Fruit fly (Drosophila melanogaster) whole organism, embryonic: Measurements from ENCODE around the gene CG9449.

Experiments
- Adf1 ChIP-seq: fragments of 200-800 bp; sonication (Bioruptor generic); IDR thresholded peaks from 2 replicates; pipeline ENCODE4 v1.3.6; 2022; ENCODE audit warnings: missing biosample characterization, missing genetic modification characterization
- Atf3 ChIP-seq: fragments of 200-800 bp; sonication (Bioruptor generic); optimal IDR thresholded peaks from 3 replicates; lab custom pipeline; 2016; ENCODE audit warnings: missing biosample characterization, missing genetic modification characterization
- Bdp1 ChIP-seq: fragments of 200-800 bp; sonication (Bioruptor generic); optimal IDR thresholded peaks from 3 replicates; lab custom pipeline; 2016; ENCODE audit warnings: missing biosample characterization, missing genetic modification characterization
- CG10565 ChIP-seq: fragments of 200-800 bp; sonication (Bioruptor generic); optimal IDR thresholded peaks from 3 replicates; lab custom pipeline; 2016; ENCODE audit warnings: missing biosample characterization, mild to moderate bottlenecking, missing genetic modification characterization
- CG11085 ChIP-seq: fragments of 200-800 bp; sonication (Bioruptor generic); IDR thresholded peaks from 2 replicates; pipeline ENCODE4 v1.3.6; 2022; ENCODE audit warnings: missing biosample characterization, missing genetic modification characterization
- CG11398 ChIP-seq: fragments of 200-800 bp; sonication (Bioruptor generic); optimal IDR thresholded peaks from 2 replicates; lab custom pipeline; 2016; ENCODE audit warnings: missing biosample characterization, missing genetic modification characterization
- CG11696 ChIP-seq: fragments of 200-800 bp; sonication (Bioruptor generic); IDR thresholded peaks from 2 replicates; pipeline ENCODE4 v1.3.6; 2022; ENCODE audit warnings: missing biosample characterization, missing genetic modification characterization
- CG12071 ChIP-seq: fragments of 200-800 bp; sonication (Bioruptor generic); optimal IDR thresholded peaks from 3 replicates; lab custom pipeline; 2018; ENCODE audit warnings: missing biosample characterization, mild to moderate bottlenecking, missing genetic modification characterization
- CG12744 ChIP-seq: fragments of 200-800 bp; sonication (Bioruptor generic); optimal IDR thresholded peaks from 2 replicates; lab custom pipeline; 2016; ENCODE audit warnings: missing biosample characterization, missing genetic modification characterization
- CG1529 ChIP-seq: fragments of 200-800 bp; sonication (Bioruptor generic); optimal IDR thresholded peaks from 3 replicates; lab custom pipeline; 2018; ENCODE audit warnings: missing biosample characterization, missing genetic modification characterization
- CG1602 ChIP-seq: fragments of 200-800 bp; sonication (Bioruptor generic); optimal IDR thresholded peaks from 3 replicates; lab custom pipeline; 2016; ENCODE audit warnings: missing biosample characterization, missing genetic modification characterization
- CG17359 ChIP-seq: fragments of 200-800 bp; sonication (Bioruptor generic); optimal IDR thresholded peaks from 3 replicates; lab custom pipeline; 2018; ENCODE audit warnings: missing biosample characterization, mild to moderate bottlenecking, missing genetic modification characterization, moderate library complexity
- CG17568 ChIP-seq: fragments of 200-800 bp; sonication (Bioruptor generic); optimal IDR thresholded peaks from 2 replicates; lab custom pipeline; 2018; ENCODE audit warnings: missing biosample characterization, mild to moderate bottlenecking, missing genetic modification characterization, moderate library complexity
- CG17802 ChIP-seq: fragments of 200-800 bp; sonication (Bioruptor generic); optimal IDR thresholded peaks from 2 replicates; lab custom pipeline; 2018; ENCODE audit warnings: missing biosample characterization, mild to moderate bottlenecking, missing genetic modification characterization, moderate library complexity
- CG18262 ChIP-seq: fragments of 200-800 bp; optimal IDR thresholded peaks from 3 replicates; lab custom pipeline; 2019; ENCODE audit warnings: missing biosample characterization, mild to moderate bottlenecking, missing genetic modification characterization, moderate library complexity
- CG18599 ChIP-seq: fragments of 200-800 bp; sonication (Bioruptor generic); optimal IDR thresholded peaks from 3 replicates; lab custom pipeline; 2017; ENCODE audit warnings: missing biosample characterization, missing genetic modification characterization, mild to moderate bottlenecking, moderate library complexity, missing genetic modification reagents
- CG2129 ChIP-seq: fragments of 200-800 bp; sonication (Bioruptor generic); IDR thresholded peaks from 2 replicates; pipeline ENCODE4 v1.3.6; 2022; ENCODE audit warnings: missing biosample characterization, missing genetic modification characterization; ENCODE audit not compliant: partially characterized antibody
- CG31441 ChIP-seq: fragments of 200-800 bp; sonication (Bioruptor generic); IDR thresholded peaks from 2 replicates; pipeline ENCODE4 v1.3.6; 2022; ENCODE audit warnings: missing biosample characterization, missing genetic modification characterization
- CG3726 ChIP-seq: fragments of 200-800 bp; sonication (Bioruptor generic); IDR thresholded peaks from 3 replicates; pipeline ENCODE4, ENCODE4 v1.3.6; 2022; ENCODE audit warnings: missing biosample characterization, missing genetic modification characterization
- CG4282 ChIP-seq: fragments of 200-800 bp; sonication (Bioruptor generic); optimal IDR thresholded peaks from 2 replicates; lab custom pipeline; 2016; ENCODE audit warnings: missing biosample characterization, missing genetic modification characterization
- CG4730 ChIP-seq: fragments of 200-800 bp; sonication (Bioruptor generic); IDR thresholded peaks from 2 replicates; pipeline ENCODE4 v1.3.6; 2022; ENCODE audit warnings: missing biosample characterization, missing genetic modification characterization
- CG4854 ChIP-seq: fragments of 200-800 bp; sonication (Bioruptor generic); optimal IDR thresholded peaks from 2 replicates; lab custom pipeline; 2016; ENCODE audit warnings: missing biosample characterization, missing genetic modification characterization, inconsistent platforms
- CG6254 ChIP-seq: fragments of 200-800 bp; sonication (Bioruptor generic); optimal IDR thresholded peaks from 3 replicates; lab custom pipeline; 2017; ENCODE audit warnings: mild to moderate bottlenecking, missing biosample characterization, missing genetic modification reagents, missing genetic modification characterization
- CG7357 ChIP-seq: fragments of 200-800 bp; sonication (Bioruptor generic); IDR thresholded peaks from 3 replicates; pipeline ENCODE4 v1.3.6; 2022; ENCODE audit warnings: missing biosample characterization, missing genetic modification characterization
- CG8478 ChIP-seq: fragments of >200 bp; optimal IDR thresholded peaks from 2 replicates; lab custom pipeline; 2018
- CG9609 ChIP-seq: fragments of 200-800 bp; sonication (Bioruptor generic); optimal IDR thresholded peaks from 3 replicates; lab custom pipeline; 2016; ENCODE audit warnings: missing biosample characterization, missing genetic modification characterization
- Doc2 ChIP-seq: fragments of 200-800 bp; sonication (Bioruptor generic); IDR thresholded peaks from 2 replicates; pipeline ENCODE4 v1.3.6; 2022; ENCODE audit warnings: missing biosample characterization, missing genetic modification characterization
- HLH3B ChIP-seq: fragments of 200-800 bp; sonication (Bioruptor generic); IDR thresholded peaks from 2 replicates; pipeline ENCODE4 v1.3.6; 2022; ENCODE audit warnings: missing biosample characterization, missing genetic modification characterization
- Kr ChIP-seq: fragments of 200-800 bp; sonication (Bioruptor generic); optimal IDR thresholded peaks from 2 replicates; lab custom pipeline; 2017; ENCODE audit warnings: missing biosample characterization, mild to moderate bottlenecking, missing genetic modification characterization
- Med ChIP-seq: fragments of 200-800 bp; sonication (Bioruptor generic); peaks from one replicate; lab custom pipeline; 2016; ENCODE audit warnings: missing biosample characterization, missing genetic modification characterization, mild to moderate bottlenecking, inconsistent platforms, moderate library complexity
- Nf-YB ChIP-seq: fragments of 200-800 bp; sonication (Bioruptor generic); optimal IDR thresholded peaks from 3 replicates; lab custom pipeline; 2019; ENCODE audit warnings: missing biosample characterization, mild to moderate bottlenecking, missing genetic modification characterization, moderate library complexity
- Pdp1 ChIP-seq, 2 experiments: fragments of 200-800 bp; sonication (Bioruptor generic); optimal IDR thresholded peaks; 3 replicates each; lab custom pipeline; 2016; ENCODE audit warnings: missing biosample characterization in 2 of 2, missing genetic modification characterization in 2 of 2, mild to moderate bottlenecking in 1 of 2, moderate library complexity in 1 of 2
- Rfx ChIP-seq: fragments of 200-800 bp; sonication (Bioruptor generic); IDR thresholded peaks from 2 replicates; pipeline ENCODE4 v1.3.6; 2022; ENCODE audit warnings: missing biosample characterization, missing genetic modification characterization
- Scr ChIP-seq: fragments of 200-800 bp; sonication (Bioruptor generic); IDR thresholded peaks from 2 replicates; pipeline ENCODE4 v1.3.6; 2022; ENCODE audit warnings: missing biosample characterization, missing genetic modification characterization; ENCODE audit not compliant: partially characterized antibody
- Six4 ChIP-seq: fragments of 200-800 bp; sonication (Bioruptor generic); optimal IDR thresholded peaks from 2 replicates; lab custom pipeline; 2016; ENCODE audit warnings: missing biosample characterization, missing genetic modification characterization
- Xbp1 ChIP-seq: fragments of 200-800 bp; sonication (Bioruptor generic); optimal IDR thresholded peaks from 3 replicates; lab custom pipeline; 2016; ENCODE audit warnings: missing biosample characterization, mild to moderate bottlenecking, missing genetic modification characterization
- ash1 ChIP-seq: fragments of 200-800 bp; sonication (Bioruptor generic); optimal IDR thresholded peaks from 2 replicates; lab custom pipeline; 2018; ENCODE audit warnings: missing biosample characterization, mild to moderate bottlenecking, missing genetic modification characterization
- cas ChIP-seq: fragments of 200-800 bp; sonication (Bioruptor generic); IDR thresholded peaks from 2 replicates; pipeline ENCODE4 v1.3.6; 2022; ENCODE audit warnings: missing biosample characterization, missing genetic modification characterization
- caup ChIP-seq: fragments of 200-800 bp; sonication (Bioruptor generic); optimal IDR thresholded peaks from 3 replicates; lab custom pipeline; 2017; ENCODE audit warnings: missing biosample characterization, mild to moderate bottlenecking, missing genetic modification characterization, moderate library complexity; ENCODE audit not compliant: severe bottlenecking
- crol ChIP-seq: fragments of 200-800 bp; sonication (Bioruptor generic); IDR thresholded peaks from 2 replicates; pipeline ENCODE4 v1.3.6; 2022; ENCODE audit warnings: missing biosample characterization, missing genetic modification characterization
- dm ChIP-seq: fragments of 200-800 bp; sonication (Bioruptor generic); optimal IDR thresholded peaks from 3 replicates; lab custom pipeline; 2016; ENCODE audit warnings: missing biosample characterization, missing genetic modification characterization
- emc ChIP-seq: fragments of 200-800 bp; sonication (Bioruptor generic); optimal IDR thresholded peaks from 2 replicates; lab custom pipeline; 2016; ENCODE audit warnings: missing biosample characterization, missing genetic modification characterization
- en ChIP-seq: fragments of 200-800 bp; sonication (Bioruptor generic); optimal IDR thresholded peaks from 2 replicates; lab custom pipeline; 2016; ENCODE audit warnings: missing biosample characterization, missing genetic modification characterization
- eyg ChIP-seq: fragments of 200-800 bp; sonication (Bioruptor generic); optimal IDR thresholded peaks from 3 replicates; lab custom pipeline; 2016; ENCODE audit warnings: missing biosample characterization, missing genetic modification characterization
- kah ChIP-seq: fragments of 200-800 bp; sonication (Bioruptor generic); optimal IDR thresholded peaks from 2 replicates; lab custom pipeline; 2018; ENCODE audit warnings: missing biosample characterization, mild to moderate bottlenecking, missing genetic modification characterization
- nerfin-2 ChIP-seq: fragments of 200-800 bp; sonication (Bioruptor generic); IDR thresholded peaks from 2 replicates; pipeline ENCODE4 v1.3.6; 2022; ENCODE audit warnings: missing biosample characterization, missing genetic modification characterization; ENCODE audit not compliant: partially characterized antibody
- phol ChIP-seq: fragments of 200-800 bp; sonication (Bioruptor generic); optimal IDR thresholded peaks from 3 replicates; lab custom pipeline; 2018; ENCODE audit warnings: missing biosample characterization, mild to moderate bottlenecking, missing genetic modification characterization, moderate library complexity
- ro ChIP-seq: fragments of 200-800 bp; sonication (Bioruptor generic); IDR thresholded peaks from 2 replicates; pipeline ENCODE4 v1.3.6; 2022; ENCODE audit warnings: missing biosample characterization, missing genetic modification characterization
- ttk ChIP-seq: fragments of 200-800 bp; sonication (Bioruptor generic); IDR thresholded peaks from 2 replicates; pipeline ENCODE4 v2.1.2; 2022; ENCODE audit warnings: missing biosample characterization, missing genetic modification characterization
- unc-4 ChIP-seq: fragments of 200-800 bp; sonication (Bioruptor generic); IDR thresholded peaks from 2 replicates; pipeline ENCODE4 v1.3.6; 2022; ENCODE audit warnings: missing biosample characterization, missing genetic modification characterization; ENCODE audit not compliant: partially characterized antibody
- yki ChIP-seq: fragments of >200 bp; optimal IDR thresholded peaks from 3 replicates; lab custom pipeline; 2018
- zen2 ChIP-seq: fragments of 200-800 bp; sonication (Bioruptor generic); IDR thresholded peaks from 3 replicates; pipeline ENCODE4 v1.3.6; 2022; ENCODE audit warnings: missing biosample characterization, missing genetic modification characterization; ENCODE audit not compliant: partially characterized antibody

Gene CG9449

DNA sequence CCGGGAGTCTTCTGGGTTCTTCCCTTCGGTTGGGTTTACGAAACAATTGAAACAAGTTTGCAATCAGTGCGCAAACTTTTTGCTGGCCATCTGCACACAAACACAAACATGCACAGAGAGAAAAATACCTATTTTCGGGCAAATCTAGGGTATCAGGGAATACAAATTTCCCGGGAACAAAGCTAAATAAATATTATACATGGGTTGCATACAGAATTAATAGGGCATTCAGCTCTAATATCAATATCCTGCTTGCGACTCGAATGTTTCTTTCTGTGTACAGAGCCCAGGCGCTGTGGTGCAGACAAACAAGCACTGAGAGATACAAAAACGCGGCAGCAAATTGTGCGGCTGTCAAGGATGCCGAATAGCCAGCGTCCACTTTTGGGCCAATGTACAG, 53.4 kb downstream of the CG9449 start (continued):
- no peak for TF ChIP-seq CG6254
- no peak for TF ChIP-seq en (GFP tag; lab: Kevin White, UChicago)
- no peak for TF ChIP-seq CG18599 (GFP tag; lab: Kevin White, UChicago)
- TF ChIP-seq eyg: no peak
- no peak for TF ChIP-seq crol (GFP tag; lab: Robert Waterston, UW)
- TF ChIP-seq CG10565 (GFP tag; lab: Kevin White, UChicago): no peak
- TF ChIP-seq zen2 (GFP tag; lab: Robert Waterston, UW): no peak
- no peak for TF ChIP-seq CG18262 (tag; lab: Kevin White, UChicago)
- no peak for TF ChIP-seq Scr
- TF ChIP-seq CG11398: no peak
- TF ChIP-seq ro (GFP tag; lab: Robert Waterston, UW): no peak
- 0 out of 2 replicates have a peak, but pooled peaks have one; percentile 47 for TF ChIP-seq HLH3B (GFP tag; lab: Robert Waterston, UW)
- peak; percentile 35; the same call in 1 of the 3 replicates for TF ChIP-seq CG7357 (GFP tag; lab: Robert Waterston, UW)
- TF ChIP-seq Doc2: no peak
- no peak for TF ChIP-seq Kr
- TF ChIP-seq CG8478 (lab: Kevin White, UChicago): no peak
- TF ChIP-seq ttk (GFP tag; lab: Robert Waterston, UW): 0 out of 2 replicates have a peak, but pooled peaks have one; percentile 19
- 0 out of 2 replicates have a peak, but pooled peaks have one; percentile 32 for TF ChIP-seq Rfx (GFP tag; lab: Robert Waterston, UW)
- TF ChIP-seq CG12071: no peak
- peak; percentile 75 for TF ChIP-seq Med
- TF ChIP-seq CG11085: no peak
- TF ChIP-seq CG4730: 0 out of 2 replicates have a peak, but pooled peaks have one; percentile 27
- TF ChIP-seq CG3726 (GFP tag; lab: Robert Waterston, UW): no peak
- TF ChIP-seq Xbp1 (GFP tag; lab: Kevin White, UChicago): peak; percentile 29
- TF ChIP-seq CG4282: no peak
- TF ChIP-seq kah: no peak
- TF ChIP-seq Nf-YB (GFP tag; lab: Kevin White, UChicago): no peak
- TF ChIP-seq Bdp1 (GFP tag; lab: Kevin White, UChicago): no peak
- peak; percentile 22 for TF ChIP-seq phol (tag; lab: Kevin White, UChicago)
- no peak for TF ChIP-seq CG17568 (GFP tag; lab: Kevin White, UChicago)
- no peak for TF ChIP-seq CG11696 (GFP tag; lab: Robert Waterston, UW)
- TF ChIP-seq CG1602 (GFP tag; lab: Kevin White, UChicago): no peak
- TF ChIP-seq yki (lab: Kevin White, UChicago): no peak
- TF ChIP-seq Six4: no peak
- TF ChIP-seq ash1 (GFP tag; lab: Kevin White, UChicago): no peak
- TF ChIP-seq CG17802: no peak
- no peak for TF ChIP-seq unc-4 (GFP tag; lab: Robert Waterston, UW)
- TF ChIP-seq CG12744: no peak
- no peak for TF ChIP-seq nerfin-2
- no peak for TF ChIP-seq CG17359 (tag; lab: Kevin White, UChicago)
- TF ChIP-seq caup: no peak
- no peak for TF ChIP-seq CG31441
- TF ChIP-seq CG4854: no peak
- TF ChIP-seq cas (GFP tag; lab: Robert Waterston, UW): no peak
- no peak for TF ChIP-seq CG2129
- no peak for TF ChIP-seq Atf3
- no peak for TF ChIP-seq CG9609 (GFP tag; lab: Kevin White, UChicago)
- TF ChIP-seq CG1529 (GFP tag; lab: Kevin White, UChicago): no peak
- TF ChIP-seq emc (GFP tag; lab: Kevin White, UChicago): no peak
- TF ChIP-seq dm (GFP tag; lab: Kevin White, UChicago): no peak
- no peak for TF ChIP-seq Adf1 (GFP tag; lab: Robert Waterston, UW)
- peak in 1 of 2 experiments; percentile 31 for TF ChIP-seq Pdp1 (GFP tag; optimal IDR thresholded peaks at IDR 0.05; lab: Kevin White, UChicago)
